Worm (Caenorhabditis elegans): Measurements from ENCODE around the gene fbxa-209.

DNA sequence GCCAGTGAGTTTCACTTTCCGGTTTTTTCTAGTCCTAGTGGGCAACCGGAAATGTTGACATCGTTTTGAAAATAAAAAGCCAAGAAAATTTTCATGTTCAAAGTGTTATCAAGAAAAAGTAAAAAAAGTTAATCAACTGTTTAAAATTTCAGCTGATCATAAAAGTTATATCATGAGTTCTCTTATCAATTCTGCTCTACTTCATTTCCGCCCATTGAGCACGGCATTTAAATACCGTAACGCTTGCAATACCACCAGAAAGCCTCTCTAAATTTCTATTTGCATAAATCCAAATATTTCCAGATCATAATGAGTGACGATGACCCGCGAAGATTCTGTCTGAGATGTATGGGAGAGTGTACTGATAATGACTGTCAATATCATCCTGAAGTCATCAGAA is 17.8 kb upstream of the fbxa-209 start, which contains the start of gene T26H5.9:
- no peak for TF ChIP-seq ztf-23 (GFP tag; IDR thresholded peaks at IDR 0.05)
- no peak for TF ChIP-seq T22C8.4 (GFP tag; IDR thresholded peaks at IDR 0.05)
- TF ChIP-seq ref-1 (GFP tag; conservative IDR thresholded peaks at IDR 0.05), result no peak
- TF ChIP-seq klf-2 (GFP tag; conservative IDR thresholded peaks at IDR 0.05), result no peak
- no peak for TF ChIP-seq cog-1 (tag; optimal IDR thresholded peaks at IDR 0.05)
- TF ChIP-seq flt-1 (GFP tag; IDR thresholded peaks at IDR 0.05), result no peak

Data from whole organism, midembryonic.